Worm (Caenorhabditis elegans): Measurements from ENCODE around the gene C29F7.1.
"Not testable (repeated sequence)": the region's sequence is repeated elsewhere in the genome, so short reads cannot be mapped to it uniquely, and the experiment has no call there.

ce11 chrX:13431388-13431787, 21.7 kb downstream of the C29F7.1 start, which contains the start of gene C29F7.10:
- not testable (repeated sequence) for TF ChIP-seq F37D6.2 (tag; optimal IDR thresholded peaks at IDR 0.05); unc-62 (GFP tag; optimal IDR thresholded peaks at IDR 0.05 in 1 of 2); unc-62 (tag; optimal IDR thresholded peaks at IDR 0.05); snpc-4 (tag; optimal IDR thresholded peaks at IDR 0.05); aly-2 (tag; optimal IDR thresholded peaks at IDR 0.05); mxl-3 (GFP tag; optimal IDR thresholded peaks at IDR 0.05); unc-39 (tag; optimal IDR thresholded peaks at IDR 0.05); nhr-11 (tag; optimal IDR thresholded peaks at IDR 0.05); hif-1 (tag; optimal IDR thresholded peaks at IDR 0.05); ctbp-1 (GFP tag; IDR thresholded peaks at IDR 0.05)
